Fruit fly (Drosophila melanogaster) S2 (cell line): ENCODE results near the gene CG8097.

Experiments used
- CG8478 ChIP-seq: fragments of >200 bp; optimal IDR thresholded peaks from 2 replicates; lab custom pipeline; 2018
- CTCF ChIP-seq, 2 experiments: fragments of >200 bp; optimal IDR thresholded peaks; 2 replicates each; lab custom pipeline; 2018

dm6 chrX:15568353-15568982 lies 14.5 kb upstream of the CG8097 start:
- TF ChIP-seq CTCF (optimal IDR thresholded peaks at IDR 0.05; lab: Kevin White, UChicago) (no peak), CG8478 (no peak)
